Worm (Caenorhabditis elegans): Measurements from ENCODE around the gene F02A9.1.

Gene F02A9.1

DNA sequence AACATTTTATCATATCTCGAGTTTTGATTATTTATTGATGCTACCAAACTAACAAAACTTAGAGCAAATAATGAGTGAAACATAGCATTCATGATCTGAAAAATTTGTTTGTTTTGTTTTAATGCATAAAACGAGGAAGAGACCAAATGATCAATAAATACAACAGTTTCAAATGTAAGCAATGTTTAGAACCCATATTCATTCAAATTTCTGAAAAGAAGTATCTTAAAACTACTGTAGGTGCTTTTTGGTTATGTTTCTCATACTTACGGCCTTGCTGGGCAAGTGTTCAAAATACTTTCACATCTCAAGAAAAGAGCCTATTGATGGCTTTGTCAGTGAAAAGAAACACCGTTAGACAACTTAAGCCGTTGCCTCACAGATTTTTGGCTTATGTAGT lies at the start of gene F02A9.1:
TSS of gene F02A9.1 (minus strand) at position 101 of the 400 bp plus-strand sequence.
- TF ChIP-seq hlh-17 (GFP tag; optimal IDR thresholded peaks at IDR 0.05; ENCODE audit: borderline replicate concordance) (no peak), mep-1 (tag; optimal IDR thresholded peaks at IDR 0.05) (no peak), jun-1 (tag; optimal IDR thresholded peaks at IDR 0.05) (no peak), aha-1 (tag; optimal IDR thresholded peaks at IDR 0.05) (no peak), sptf-1 (tag; optimal IDR thresholded peaks at IDR 0.05) (no peak), nhr-84 (tag; optimal IDR thresholded peaks at IDR 0.05) (no peak), nhr-90 (tag; optimal IDR thresholded peaks at IDR 0.05; ENCODE audit: poor library complexity) (no peak), dpl-1 (GFP tag; optimal IDR thresholded peaks at IDR 0.05) (no peak), skn-1 (tag; optimal IDR thresholded peaks at IDR 0.05) (no peak)

ce11 chrIII:9125789-9126304 lies 48.2 kb upstream of the F02A9.1 start, which contains the start of gene sec-16A.1:
Gene sec-16A.1 (plus strand): TSS chrIII:9125839.
- TF ChIP-seq irx-1 (tag; optimal IDR thresholded peaks at IDR 0.05): no peak
- no peak for TF ChIP-seq hlh-4 (tag; optimal IDR thresholded peaks at IDR 0.05)
- no peak for TF ChIP-seq unc-98 (GFP tag; IDR thresholded peaks at IDR 0.05)
- TF ChIP-seq fkh-4 (tag; optimal IDR thresholded peaks at IDR 0.05; ENCODE audit: borderline replicate concordance): no peak
- TF ChIP-seq nhr-237 (tag; optimal IDR thresholded peaks at IDR 0.05): no peak
- TF ChIP-seq pag-3 (tag; optimal IDR thresholded peaks at IDR 0.05; ENCODE audit: borderline replicate concordance, insufficient read depth): no peak
- TF ChIP-seq fos-1 (tag; optimal IDR thresholded peaks at IDR 0.05): no peak
- no peak for TF ChIP-seq ztf-11 (tag; optimal IDR thresholded peaks at IDR 0.05)
- TF ChIP-seq F16B12.6 (tag; optimal IDR thresholded peaks at IDR 0.05): peak; percentile 82
- peak; percentile 32 to 51 (median 48) for TF ChIP-seq dpl-1 (GFP tag; optimal IDR thresholded peaks at IDR 0.05)
- TF ChIP-seq C16A3.4 (tag; optimal IDR thresholded peaks at IDR 0.05): no peak
- TF ChIP-seq jun-1 (tag; optimal IDR thresholded peaks at IDR 0.05): no peak
- TF ChIP-seq snu-23 (GFP tag; optimal IDR thresholded peaks at IDR 0.05): peak; percentile 52
- TF ChIP-seq mdl-1 (tag; optimal IDR thresholded peaks at IDR 0.05): no peak
- TF ChIP-seq sox-4 (tag; optimal IDR thresholded peaks at IDR 0.05): no peak
- TF ChIP-seq sptf-1 (tag; optimal IDR thresholded peaks at IDR 0.05): no peak
- no peak for TF ChIP-seq unc-30 (tag; optimal IDR thresholded peaks at IDR 0.05)
- peak in 1 of 6 experiments; percentile 58 for TF ChIP-seq elt-3 (tag; optimal IDR thresholded peaks at IDR 0.05)
- TF ChIP-seq isw-1 (GFP tag; IDR thresholded peaks at IDR 0.05): no peak
- TF ChIP-seq lin-14 (GFP tag; optimal IDR thresholded peaks at IDR 0.05): peak; percentile 32
- TF ChIP-seq egl-13 (tag; optimal IDR thresholded peaks at IDR 0.05): no peak
- no peak for TF ChIP-seq ets-5 (GFP tag; IDR thresholded peaks at IDR 0.05)
- TF ChIP-seq elt-2 (tag; optimal IDR thresholded peaks at IDR 0.05): no peak
- TF ChIP-seq unc-62 (GFP tag; optimal IDR thresholded peaks at IDR 0.05): no peak
- no peak for TF ChIP-seq nhr-28 (tag; optimal IDR thresholded peaks at IDR 0.05)
- TF ChIP-seq tbx-2 (tag; optimal IDR thresholded peaks at IDR 0.05): no peak
- TF ChIP-seq ceh-63 (GFP tag; optimal IDR thresholded peaks at IDR 0.05): no peak
- no peak for TF ChIP-seq mab-9 (GFP tag; IDR thresholded peaks at IDR 0.05)
- no peak for TF ChIP-seq lin-13 (GFP tag; optimal IDR thresholded peaks at IDR 0.05)
- peak; percentile 43 to 61 for TF ChIP-seq efl-1 (optimal IDR thresholded peaks at IDR 0.05)
- peak; percentile 54 to 96 for TF ChIP-seq efl-1 (GFP tag; optimal IDR thresholded peaks at IDR 0.05 in 1 of 2)
- TF ChIP-seq nhr-12 (tag; optimal IDR thresholded peaks at IDR 0.05): no peak
- TF ChIP-seq ces-1 (GFP tag; optimal IDR thresholded peaks at IDR 0.05): no peak
- TF ChIP-seq sup-37 (GFP tag; optimal IDR thresholded peaks at IDR 0.05): no peak
- no peak for TF ChIP-seq nhr-11 (tag; optimal IDR thresholded peaks at IDR 0.05)
- no peak for TF ChIP-seq nhr-76 (tag; optimal IDR thresholded peaks at IDR 0.05)
- no peak for TF ChIP-seq fkh-10 (GFP tag; optimal IDR thresholded peaks at IDR 0.05)
- TF ChIP-seq lin-39 (tag; optimal IDR thresholded peaks at IDR 0.05): no peak
- no peak for TF ChIP-seq nhr-47 (tag; optimal IDR thresholded peaks at IDR 0.05)
- TF ChIP-seq egl-27 (tag; optimal IDR thresholded peaks at IDR 0.05): no peak
- no peak for TF ChIP-seq lir-3 (tag; optimal IDR thresholded peaks at IDR 0.05; ENCODE audit: poor library complexity)
- TF ChIP-seq pax-3 (tag; optimal IDR thresholded peaks at IDR 0.05): no peak
- peak; percentile 22 for TF ChIP-seq xbp-1 (tag; optimal IDR thresholded peaks at IDR 0.05)
- no peak for TF ChIP-seq hlh-17 (GFP tag; optimal IDR thresholded peaks at IDR 0.05; ENCODE audit: borderline replicate concordance)
- TF ChIP-seq nhr-71 (tag; optimal IDR thresholded peaks at IDR 0.05): no peak
